Worm (Caenorhabditis elegans): ENCODE data around the gene C31H1.1.

ce11 chrIV:5834182-5834581, 36.9 kb downstream of the C31H1.1 start:
- no peak for TF ChIP-seq elt-1 (tag; optimal IDR thresholded peaks at IDR 0.05)
- TF ChIP-seq lin-39 (tag; optimal IDR thresholded peaks at IDR 0.05): no peak
- no peak for TF ChIP-seq nhr-77 (tag; optimal IDR thresholded peaks at IDR 0.05)
- TF ChIP-seq pqm-1 (tag; optimal IDR thresholded peaks at IDR 0.05): no peak
- no peak for TF ChIP-seq aly-2 (tag; optimal IDR thresholded peaks at IDR 0.05)
